Worm (Caenorhabditis elegans) whole organism, midembryonic: ENCODE data around the gene ceh-76.

Experiments
- flt-1 ChIP-seq: fragments of 200-800 bp; sonication (Bioruptor generic); IDR thresholded peaks from 2 replicates; pipeline ENCODE4 v1.3.6; 2022; ENCODE audit warnings: missing genetic modification characterization, missing compliant biosample characterization
- tab-1 ChIP-seq: fragments of 200-800 bp; sonication (Bioruptor generic); IDR thresholded peaks from 2 replicates; pipeline ENCODE4 v1.3.6; 2022; ENCODE audit warnings: missing genetic modification characterization, missing compliant biosample characterization
- ztf-29 ChIP-seq: fragments of 200-800 bp; sonication (Bioruptor generic); IDR thresholded peaks from 2 replicates; pipeline ENCODE4 v1.3.6; 2022; ENCODE audit warnings: missing genetic modification reagents, missing genetic modification characterization, missing compliant biosample characterization

- TF ChIP-seq flt-1 (GFP tag; lab: Robert Waterston, UW) (no peak), tab-1 (GFP tag; lab: Robert Waterston, UW) (no peak), ztf-29 (no peak)
These were observed 15.6 kb upstream of the ceh-76 start, which contains the start of gene Y97E10AR.4 for ce11 chrV:8010103-8010502.
